Worm (Caenorhabditis elegans): ENCODE results near the gene tkt-1.

DNA sequence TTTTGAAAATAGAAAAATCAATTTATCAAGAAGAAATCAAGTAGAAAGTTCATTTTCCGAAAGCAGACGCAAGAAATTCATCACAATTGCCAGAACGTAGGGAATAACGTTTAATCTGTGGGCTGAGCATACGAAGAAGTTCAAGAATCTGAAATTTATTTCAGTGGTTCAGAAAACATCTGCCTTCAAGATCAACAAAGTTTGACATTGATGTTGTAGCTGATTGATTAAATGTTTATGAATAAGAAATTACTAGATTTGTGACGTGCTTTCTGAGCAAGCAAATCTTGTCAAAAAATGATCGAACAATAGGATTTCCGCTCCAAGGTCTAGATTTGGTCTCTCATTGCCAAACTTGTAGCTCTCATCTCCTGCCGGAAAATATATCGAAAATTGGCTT, 37.2 kb upstream of the tkt-1 start, which contains the start of gene K04D7.6:
- TF ChIP-seq athp-1 (tag; optimal IDR thresholded peaks at IDR 0.05) (no peak), madf-3 (GFP tag; IDR thresholded peaks at IDR 0.05) (no peak), lin-40 (tag; optimal IDR thresholded peaks at IDR 0.05) (no peak), madf-8 (GFP tag; conservative IDR thresholded peaks at IDR 0.05) (no peak), snpc-4 (GFP tag; optimal IDR thresholded peaks at IDR 0.05) (no peak), snpc-4 (tag; optimal IDR thresholded peaks at IDR 0.05) (no peak)

Data from whole organism, young adult.